Fruit fly (Drosophila melanogaster) whole organism, embryonic: Measurements from ENCODE around the gene CG18233.

Experiments
- ATbp ChIP-seq: fragments of 200-800 bp; sonication (Bioruptor generic); optimal IDR thresholded peaks from 2 replicates; lab custom pipeline; 2017; ENCODE audit warnings: missing biosample characterization, mild to moderate bottlenecking, missing genetic modification characterization, missing genetic modification reagents
- Awh ChIP-seq: fragments of 200-800 bp; sonication (Bioruptor generic); IDR thresholded peaks from 2 replicates; pipeline ENCODE4, ENCODE4 v1.3.6; 2022; ENCODE audit warnings: missing biosample characterization, missing genetic modification characterization
- BtbVII ChIP-seq: fragments of 200-800 bp; sonication (Bioruptor generic); optimal IDR thresholded peaks from 3 replicates; lab custom pipeline; 2017; ENCODE audit warnings: missing biosample characterization, mild to moderate bottlenecking, missing genetic modification characterization
- CG10366 ChIP-seq: fragments of 200-800 bp; sonication (Bioruptor generic); IDR thresholded peaks from 2 replicates; pipeline ENCODE4 v1.3.6; 2022; ENCODE audit warnings: missing biosample characterization, missing genetic modification characterization
- CG11085 ChIP-seq: fragments of 200-800 bp; sonication (Bioruptor generic); IDR thresholded peaks from 2 replicates; pipeline ENCODE4 v1.3.6; 2022; ENCODE audit warnings: missing biosample characterization, missing genetic modification characterization
- CG11456 ChIP-seq: fragments of 200-800 bp; sonication (Bioruptor generic); IDR thresholded peaks from 3 replicates; pipeline ENCODE4 v1.3.6; 2022; ENCODE audit warnings: missing biosample characterization, missing genetic modification characterization
- CG12236 ChIP-seq: fragments of 200-800 bp; sonication (Bioruptor generic); optimal IDR thresholded peaks from 2 replicates; lab custom pipeline; 2016; ENCODE audit warnings: missing biosample characterization, missing genetic modification characterization
- CG12391 ChIP-seq: fragments of 200-800 bp; sonication (Bioruptor generic); optimal IDR thresholded peaks from 3 replicates; lab custom pipeline; 2018; ENCODE audit warnings: missing biosample characterization, mild to moderate bottlenecking, missing genetic modification characterization, moderate library complexity
- CG12942 ChIP-seq: fragments of 200-800 bp; sonication (Bioruptor generic); optimal IDR thresholded peaks from 3 replicates; lab custom pipeline; 2016; ENCODE audit warnings: missing biosample characterization, missing genetic modification characterization
- CG15514 ChIP-seq: fragments of 200-800 bp; sonication (Bioruptor generic); optimal IDR thresholded peaks from 3 replicates; lab custom pipeline; 2017; ENCODE audit warnings: missing biosample characterization, missing genetic modification characterization, mild to moderate bottlenecking, moderate library complexity, missing genetic modification reagents
- CG16779 ChIP-seq: fragments of 200-800 bp; sonication (Bioruptor generic); IDR thresholded peaks from 2 replicates; pipeline ENCODE4 v1.3.6; 2022; ENCODE audit warnings: missing biosample characterization, missing genetic modification characterization
- CG17186 ChIP-seq: fragments of 200-800 bp; sonication (Bioruptor generic); optimal IDR thresholded peaks from 3 replicates; lab custom pipeline; 2017; ENCODE audit warnings: missing biosample characterization, missing genetic modification reagents, missing genetic modification characterization
- CG17359 ChIP-seq: fragments of 200-800 bp; sonication (Bioruptor generic); optimal IDR thresholded peaks from 3 replicates; lab custom pipeline; 2018; ENCODE audit warnings: missing biosample characterization, mild to moderate bottlenecking, missing genetic modification characterization, moderate library complexity
- CG17912 ChIP-seq: fragments of 200-800 bp; sonication (Bioruptor generic); optimal IDR thresholded peaks from 2 replicates; lab custom pipeline; 2018; ENCODE audit warnings: missing biosample characterization, mild to moderate bottlenecking, missing genetic modification characterization
- CG2120 ChIP-seq: fragments of 200-800 bp; sonication (Bioruptor generic); optimal IDR thresholded peaks from 3 replicates; lab custom pipeline; 2016; ENCODE audit warnings: missing biosample characterization, missing genetic modification characterization
- CG2129 ChIP-seq: fragments of 200-800 bp; sonication (Bioruptor generic); IDR thresholded peaks from 2 replicates; pipeline ENCODE4 v1.3.6; 2022; ENCODE audit warnings: missing biosample characterization, missing genetic modification characterization; ENCODE audit not compliant: partially characterized antibody
- CG2875 ChIP-seq: fragments of 200-800 bp; sonication (Bioruptor generic); optimal IDR thresholded peaks from 2 replicates; lab custom pipeline; 2017; ENCODE audit warnings: missing biosample characterization, mild to moderate bottlenecking, missing genetic modification characterization, missing genetic modification reagents
- CG6272 ChIP-seq: fragments of 200-800 bp; sonication (Bioruptor generic); IDR thresholded peaks from 2 replicates; pipeline ENCODE4 v1.3.6; 2022; ENCODE audit warnings: missing biosample characterization, missing genetic modification characterization
- CG6683 ChIP-seq: fragments of 200-800 bp; sonication (Bioruptor generic); optimal IDR thresholded peaks from 2 replicates; lab custom pipeline; 2017; ENCODE audit warnings: missing biosample characterization, mild to moderate bottlenecking, missing genetic modification characterization, missing genetic modification reagents
- CG7357 ChIP-seq: fragments of 200-800 bp; sonication (Bioruptor generic); IDR thresholded peaks from 3 replicates; pipeline ENCODE4 v1.3.6; 2022; ENCODE audit warnings: missing biosample characterization, missing genetic modification characterization
- CoRest ChIP-seq: fragments of 200-800 bp; sonication (Bioruptor generic); optimal IDR thresholded peaks from 3 replicates; lab custom pipeline; 2018; ENCODE audit warnings: missing biosample characterization, mild to moderate bottlenecking, missing genetic modification characterization, moderate library complexity
- Fer2 ChIP-seq: fragments of 200-800 bp; sonication (Bioruptor generic); optimal IDR thresholded peaks from 2 replicates; lab custom pipeline; 2018; ENCODE audit warnings: missing biosample characterization, mild to moderate bottlenecking, missing genetic modification characterization, moderate library complexity
- Hr51 ChIP-seq, 2 experiments: fragments of 200-800 bp; sonication (Bioruptor generic); optimal IDR thresholded peaks; 2 replicates in 1 of 2; 3 replicates in 1 of 2; lab custom pipeline; 2016 to 2018; ENCODE audit warnings: missing biosample characterization in 2 of 2, missing genetic modification characterization in 2 of 2, mild to moderate bottlenecking in 1 of 2, moderate library complexity in 1 of 2
- Jarid2 ChIP-seq: fragments of 200-800 bp; sonication (Bioruptor generic); optimal IDR thresholded peaks from 3 replicates; lab custom pipeline; 2017; ENCODE audit warnings: mild to moderate bottlenecking, missing biosample characterization, missing genetic modification reagents, missing genetic modification characterization
- Mad ChIP-seq: fragments of 200-800 bp; sonication (Bioruptor generic); optimal IDR thresholded peaks from 2 replicates; lab custom pipeline; 2016; ENCODE audit warnings: missing biosample characterization, missing genetic modification characterization
- Med ChIP-seq: fragments of 200-800 bp; sonication (Bioruptor generic); peaks from one replicate; lab custom pipeline; 2016; ENCODE audit warnings: missing biosample characterization, missing genetic modification characterization, mild to moderate bottlenecking, inconsistent platforms, moderate library complexity
- Ssrp ChIP-seq: fragments of 200-800 bp; sonication (Bioruptor generic); optimal IDR thresholded peaks from 2 replicates; lab custom pipeline; 2018; ENCODE audit warnings: missing biosample characterization, mild to moderate bottlenecking, missing genetic modification characterization, moderate library complexity
- Tbp ChIP-seq: fragments of >200 bp; optimal IDR thresholded peaks from 2 replicates; lab custom pipeline; 2018; ENCODE audit warnings: missing biosample characterization, missing genetic modification characterization
- Trl ChIP-seq, 3 experiments: fragments of >200 bp in 2 of 3; fragments of 200-800 bp in 1 of 3; sonication (Bioruptor generic) in 1 of 3; optimal IDR thresholded peaks; 2 replicates in 1 of 3; 3 replicates in 2 of 3; lab custom pipeline; 2016 to 2017; ENCODE audit warnings: missing biosample characterization in 1 of 3, missing genetic modification characterization in 1 of 3
- YL-1 ChIP-seq: fragments of 200-800 bp; sonication (Bioruptor generic); optimal IDR thresholded peaks from 3 replicates; lab custom pipeline; 2017; ENCODE audit warnings: missing biosample characterization, mild to moderate bottlenecking, missing genetic modification characterization
- bcd ChIP-seq: fragments of 200-800 bp; sonication (Bioruptor generic); optimal IDR thresholded peaks from 2 replicates; lab custom pipeline; 2017; ENCODE audit warnings: missing biosample characterization, mild to moderate bottlenecking, missing genetic modification characterization
- ci ChIP-seq: fragments of 200-800 bp; sonication (Bioruptor generic); IDR thresholded peaks from 3 replicates; pipeline ENCODE4 v1.3.6; 2022; ENCODE audit warnings: missing biosample characterization, missing genetic modification characterization
- dmrt11E ChIP-seq: fragments of 200-800 bp; sonication (Bioruptor generic); optimal IDR thresholded peaks from 3 replicates; lab custom pipeline; 2018; ENCODE audit warnings: missing biosample characterization, mild to moderate bottlenecking, missing genetic modification characterization, moderate library complexity
- fru ChIP-seq: fragments of >200 bp; optimal IDR thresholded peaks from 2 replicates; lab custom pipeline; 2017
- gro ChIP-seq: fragments of 200-800 bp; sonication (Bioruptor generic); optimal IDR thresholded peaks from 2 replicates; lab custom pipeline; 2016; ENCODE audit warnings: missing biosample characterization, missing genetic modification characterization
- gsb ChIP-seq: fragments of 200-800 bp; sonication (Bioruptor generic); IDR thresholded peaks from 2 replicates; pipeline ENCODE4 v1.3.6; 2022; ENCODE audit warnings: missing biosample characterization, missing genetic modification characterization
- hbn ChIP-seq: fragments of 200-800 bp; sonication (Bioruptor generic); IDR thresholded peaks from 2 replicates; pipeline ENCODE4 v1.3.6; 2022; ENCODE audit warnings: missing biosample characterization, missing genetic modification characterization; ENCODE audit not compliant: partially characterized antibody
- inv ChIP-seq: fragments of 200-800 bp; sonication (Bioruptor generic); IDR thresholded peaks from 2 replicates; pipeline ENCODE4 v1.3.6; 2022; ENCODE audit warnings: missing biosample characterization, missing genetic modification characterization; ENCODE audit not compliant: partially characterized antibody
- kay ChIP-seq: fragments of 200-800 bp; sonication (Bioruptor generic); optimal IDR thresholded peaks from 2 replicates; lab custom pipeline; 2016; ENCODE audit warnings: missing biosample characterization, missing genetic modification characterization
- lbe ChIP-seq: fragments of 200-800 bp; sonication (Bioruptor generic); optimal IDR thresholded peaks from 2 replicates; lab custom pipeline; 2016; ENCODE audit warnings: missing biosample characterization, mild to moderate bottlenecking, missing genetic modification characterization
- lov ChIP-seq, 2 experiments: fragments of 200-800 bp in 1 of 2; fragments of >200 bp in 1 of 2; sonication (Bioruptor generic) in 1 of 2; IDR thresholded peaks in 1 of 2; optimal IDR thresholded peaks in 1 of 2; 2 replicates in 1 of 2; 3 replicates in 1 of 2; pipeline versions ENCODE4 v1.3.6 to Lab custom; 2017 to 2022; ENCODE audit warnings: missing biosample characterization in 1 of 2, missing genetic modification characterization in 1 of 2
- mirr ChIP-seq: fragments of 200-800 bp; sonication (Bioruptor generic); optimal IDR thresholded peaks from 3 replicates; lab custom pipeline; 2018; ENCODE audit warnings: missing biosample characterization, mild to moderate bottlenecking, missing genetic modification characterization
- nom ChIP-seq: fragments of 200-800 bp; sonication (Bioruptor generic); optimal IDR thresholded peaks from 2 replicates; lab custom pipeline; 2017; ENCODE audit warnings: missing biosample characterization, missing genetic modification characterization, mild to moderate bottlenecking, moderate library complexity, missing genetic modification reagents
- onecut ChIP-seq: fragments of 200-800 bp; sonication (Bioruptor generic); IDR thresholded peaks from 2 replicates; pipeline ENCODE4 v1.3.6; 2022; ENCODE audit warnings: missing biosample characterization, missing genetic modification characterization
- pho ChIP-seq: fragments of 200-800 bp; sonication (Bioruptor generic); optimal IDR thresholded peaks from 2 replicates; lab custom pipeline; 2016; ENCODE audit warnings: missing biosample characterization, missing genetic modification characterization
- sc ChIP-seq, 3 experiments: fragments of >200 bp in 2 of 3; fragments of 200-800 bp in 1 of 3; sonication (Bioruptor generic) in 1 of 3; optimal IDR thresholded peaks; 2 replicates in 2 of 3; 3 replicates in 1 of 3; lab custom pipeline; 2017; ENCODE audit warnings: mild to moderate bottlenecking in 1 of 3, missing biosample characterization in 1 of 3, missing genetic modification characterization in 1 of 3, missing genetic modification reagents in 1 of 3
- trem ChIP-seq: fragments of 200-800 bp; optimal IDR thresholded peaks from 3 replicates; lab custom pipeline; 2019; ENCODE audit warnings: missing biosample characterization, mild to moderate bottlenecking, missing genetic modification characterization, moderate library complexity

The CG18233 gene

DNA sequence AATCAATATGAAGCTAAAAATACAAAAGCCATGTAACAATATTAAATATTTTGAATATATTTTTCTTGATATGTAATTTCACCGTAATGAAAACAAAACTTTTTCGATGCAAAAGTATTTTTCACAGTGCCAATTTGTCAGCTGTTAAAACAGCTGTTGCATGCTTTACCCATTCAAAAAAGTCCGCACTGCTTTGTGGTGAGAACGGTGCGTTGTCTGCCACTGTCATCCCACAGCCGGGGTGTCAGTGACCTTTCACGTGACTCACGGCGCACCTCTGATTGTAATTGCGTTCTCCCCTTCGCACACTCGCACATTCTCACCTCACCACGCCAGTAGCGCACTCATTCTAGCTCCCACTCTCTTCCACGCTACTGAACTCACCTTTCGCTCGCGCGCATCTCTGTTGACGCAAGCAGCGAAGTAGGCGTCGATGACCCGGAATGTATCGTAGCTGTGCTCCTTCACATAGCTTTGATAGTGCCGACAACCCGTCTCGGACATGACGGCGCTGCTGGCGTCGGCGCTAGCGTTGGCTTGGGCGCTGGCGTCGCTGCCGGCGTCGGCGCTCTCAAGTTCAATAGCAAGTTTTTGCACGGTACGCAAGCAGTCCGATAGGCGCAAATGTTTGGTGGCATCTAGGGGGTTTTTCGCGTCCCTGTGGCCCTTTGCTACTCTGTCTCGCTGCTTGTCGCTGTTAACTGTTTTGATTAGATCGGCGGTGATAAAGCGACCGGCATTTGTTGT, 15.9 kb downstream of the CG18233 start (continued):
- TF ChIP-seq Awh (GFP tag; lab: Robert Waterston, UW) (peak; percentile 32; the same call in 1 of the 2 replicates), hbn (GFP tag; lab: Robert Waterston, UW) (peak; percentile 70), CG17186 (GFP tag; lab: Kevin White, UChicago) (peak; percentile 43), mirr (GFP tag; lab: Kevin White, UChicago) (peak; percentile 41), YL-1 (no peak), trem (tag; lab: Kevin White, UChicago) (peak; percentile 40), Hr51 (GFP tag; optimal IDR thresholded peaks at IDR 0.05; lab: Kevin White, UChicago) (peak in 1 of 2 experiments; percentile 51), Jarid2 (no peak), CG7357 (peak; percentile 14; the same call in 1 of the 3 replicates), bcd (GFP tag; lab: Kevin White, UChicago) (no peak), CG16779 (GFP tag; lab: Robert Waterston, UW) (0 out of 2 replicates have a peak, but pooled peaks have one; percentile 38), Fer2 (tag; lab: Kevin White, UChicago) (no peak), CG12942 (GFP tag; lab: Kevin White, UChicago) (no peak), kay (peak; percentile 86), onecut (peak; percentile 49), CG2120 (GFP tag; lab: Kevin White, UChicago) (peak; percentile 78), CG11085 (no peak), CG15514 (GFP tag; lab: Kevin White, UChicago) (peak; percentile 47), BtbVII (no peak), lbe (GFP tag; lab: Kevin White, UChicago) (peak; percentile 4), CG2129 (GFP tag; lab: Robert Waterston, UW) (peak; percentile 39), sc (optimal IDR thresholded peaks at IDR 0.05; lab: Kevin White, UChicago) (no peak), sc (GFP tag; optimal IDR thresholded peaks at IDR 0.05; lab: Kevin White, UChicago) (peak; percentile 3), Trl (optimal IDR thresholded peaks at IDR 0.05; lab: Kevin White, UChicago) (peak; percentile 58 to 68), Trl (GFP tag; optimal IDR thresholded peaks at IDR 0.05; lab: Kevin White, UChicago) (peak; percentile 56), ATbp (GFP tag; lab: Kevin White, UChicago) (no peak), dmrt11E (tag; lab: Kevin White, UChicago) (peak; percentile 56), nom (GFP tag; lab: Kevin White, UChicago) (peak; percentile 36), ci (GFP tag; lab: Robert Waterston, UW) (peak; percentile 38; the same call in 2 of the 3 replicates), fru (no peak), CG6683 (GFP tag; lab: Kevin White, UChicago) (no peak), pho (GFP tag; lab: Kevin White, UChicago) (peak; percentile 54), CG17912 (GFP tag; lab: Kevin White, UChicago) (no peak), CG12236 (GFP tag; lab: Kevin White, UChicago) (no peak), CG2875 (GFP tag; lab: Kevin White, UChicago) (no peak), Mad (GFP tag; lab: Kevin White, UChicago) (peak; percentile 30), Ssrp (peak; percentile 45), CG12391 (tag; lab: Kevin White, UChicago) (peak; percentile 62), CoRest (peak; percentile 39), CG17359 (peak; percentile 45), gro (GFP tag; lab: Kevin White, UChicago) (peak; percentile 49), gsb (GFP tag; lab: Robert Waterston, UW) (no peak), CG10366 (GFP tag; lab: Robert Waterston, UW) (peak; percentile 48), Tbp (no peak), inv (GFP tag; lab: Robert Waterston, UW) (peak; percentile 51; the same call in 1 of the 2 replicates), lov (optimal IDR thresholded peaks at IDR 0.05; lab: Kevin White, UChicago) (no peak), lov (GFP tag; IDR thresholded peaks at IDR 0.05; lab: Robert Waterston, UW) (peak; percentile 61; the same call in 1 of the 3 replicates), CG6272 (GFP tag; lab: Robert Waterston, UW) (no peak), Med (peak; percentile 96), CG11456 (peak; percentile 66; the same call in 2 of the 3 replicates)
